Worm (Caenorhabditis elegans) whole organism, late embryonic: ENCODE results near the gene cyp-14A1.

Source experiments
- F13H6.1 ChIP-seq: sonication (generic microtip); optimal IDR thresholded peaks from 2 replicates; lab custom pipeline; 2016; ENCODE audit warnings: missing genetic modification characterization, missing compliant biosample characterization
- ama-1 ChIP-seq: fragments of 150-350 bp; optimal IDR thresholded peaks from 2 replicates; lab custom pipeline; 2014
- ceh-18 ChIP-seq: sonication (generic microtip); optimal IDR thresholded peaks from 2 replicates; lab custom pipeline; 2016; ENCODE audit warnings: missing genetic modification characterization, missing compliant biosample characterization
- ceh-31 ChIP-seq: sonication (generic microtip); optimal IDR thresholded peaks from 2 replicates; lab custom pipeline; 2016; ENCODE audit warnings: missing genetic modification characterization, missing compliant biosample characterization
- ceh-48 ChIP-seq: sonication (generic microtip); optimal IDR thresholded peaks from 2 replicates; lab custom pipeline; 2016; ENCODE audit warnings: missing genetic modification characterization, inconsistent platforms, missing compliant biosample characterization
- fkh-10 ChIP-seq: fragments of 150-350 bp; optimal IDR thresholded peaks from 2 replicates; lab custom pipeline; 2014; ENCODE audit warnings: missing biosample characterization, missing genetic modification reagents, missing genetic modification characterization
- lin-11 ChIP-seq: fragments of 200-800 bp; sonication (Bioruptor generic); optimal IDR thresholded peaks from 2 replicates; lab custom pipeline; 2018; ENCODE audit warnings: mild to moderate bottlenecking, missing genetic modification characterization, missing compliant biosample characterization
- mec-3 ChIP-seq: sonication (generic microtip); optimal IDR thresholded peaks from 2 replicates; lab custom pipeline; 2016; ENCODE audit warnings: borderline replicate concordance, missing genetic modification characterization, missing compliant biosample characterization
- nhr-11 ChIP-seq: fragments of 150-350 bp; optimal IDR thresholded peaks from 2 replicates; lab custom pipeline; 2014; ENCODE audit warnings: missing biosample characterization, missing genetic modification characterization
- odd-2 ChIP-seq: sonication (generic microtip); optimal IDR thresholded peaks from 2 replicates; lab custom pipeline; 2017; ENCODE audit warnings: antibody characterized with exemption, mild to moderate bottlenecking, missing genetic modification characterization, missing compliant biosample characterization
- pag-3 ChIP-seq: sonication (generic microtip); optimal IDR thresholded peaks from 2 replicates; lab custom pipeline; 2016; ENCODE audit warnings: missing compliant biosample characterization, missing genetic modification characterization, borderline replicate concordance
- pros-1 ChIP-seq: fragments of 150-350 bp; optimal IDR thresholded peaks from 2 replicates; lab custom pipeline; 2014; ENCODE audit warnings: missing biosample characterization, missing genetic modification reagents, missing genetic modification characterization
- sox-2 ChIP-seq: fragments of 200-800 bp; sonication (Bioruptor generic); IDR thresholded peaks from 2 replicates; pipeline ENCODE4 v1.3.6; 2022; ENCODE audit warnings: missing genetic modification reagents, missing genetic modification characterization, missing compliant biosample characterization

DNA sequence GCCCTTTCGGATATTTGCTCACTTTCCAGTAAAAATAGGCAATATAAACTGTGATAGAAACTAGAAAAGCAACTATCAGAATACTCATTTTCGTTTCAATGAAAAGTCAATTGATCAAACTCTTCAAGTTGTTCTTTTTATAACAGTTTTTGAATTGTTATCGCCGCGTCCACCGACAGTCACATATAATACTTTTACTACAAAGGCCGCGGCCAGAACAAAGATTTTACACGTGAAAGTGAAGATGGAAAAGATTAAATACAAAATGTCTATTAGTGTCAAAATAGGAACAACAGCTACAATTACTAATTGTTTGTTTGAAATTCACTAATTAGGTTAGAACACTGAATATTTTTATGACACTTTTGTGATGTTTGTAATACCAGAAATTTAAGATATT, 2.4 kb upstream of the cyp-14A1 start, which contains the start of gene cyp-14A2:
- TF ChIP-seq fkh-10 (GFP tag; lab: Kevin White, UChicago) (no peak), ceh-18 (tag; lab: Kevin White, UChicago) (no peak), odd-2 (no peak), lin-11 (tag; lab: Kevin White, UChicago) (no peak), mec-3 (no peak), F13H6.1 (tag; lab: Kevin White, UChicago) (no peak), pros-1 (no peak), pag-3 (tag; lab: Kevin White, UChicago) (no peak), ceh-48 (tag; lab: Kevin White, UChicago) (no peak), sox-2 (no peak), ceh-31 (tag; lab: Kevin White, UChicago) (no peak), ama-1 (no peak), nhr-11 (tag; lab: Kevin White, UChicago) (no peak)
